Fruit fly (Drosophila melanogaster) whole organism, prepupa: Measurements from ENCODE around the gene CG15543.

Source experiments
- CG11902 ChIP-seq: fragments of 200-800 bp; sonication (Bioruptor generic); optimal IDR thresholded peaks from 3 replicates; lab custom pipeline; 2016; ENCODE audit warnings: missing biosample characterization, missing genetic modification characterization
- CG16779 ChIP-seq: fragments of 200-800 bp; sonication (Bioruptor generic); optimal IDR thresholded peaks from 3 replicates; lab custom pipeline; 2017; ENCODE audit warnings: missing biosample characterization, mild to moderate bottlenecking, missing genetic modification characterization
- CG34406 ChIP-seq: fragments of 200-800 bp; sonication (Bioruptor generic); optimal IDR thresholded peaks from 3 replicates; lab custom pipeline; 2016; ENCODE audit warnings: missing biosample characterization, missing genetic modification characterization
- CG6276 ChIP-seq: fragments of 200-800 bp; sonication (Bioruptor generic); optimal IDR thresholded peaks from 2 replicates; lab custom pipeline; 2017; ENCODE audit warnings: missing biosample characterization, mild to moderate bottlenecking, missing genetic modification characterization
- CG6854 ChIP-seq: fragments of 200-800 bp; sonication (Bioruptor generic); optimal IDR thresholded peaks from 2 replicates; lab custom pipeline; 2017; ENCODE audit warnings: missing biosample characterization, mild to moderate bottlenecking, missing genetic modification characterization
- Eip93F ChIP-seq: fragments of 200-800 bp; sonication (Bioruptor generic); optimal IDR thresholded peaks from 2 replicates; lab custom pipeline; 2016; ENCODE audit warnings: missing biosample characterization, mild to moderate bottlenecking, missing genetic modification characterization
- Gug ChIP-seq: fragments of 200-800 bp; sonication (Bioruptor generic); IDR thresholded peaks from 2 replicates; pipeline ENCODE4 v1.3.6; 2022; ENCODE audit warnings: missing biosample characterization, missing genetic modification characterization
- Smox ChIP-seq: fragments of 200-800 bp; sonication (Bioruptor generic); optimal IDR thresholded peaks from 3 replicates; lab custom pipeline; 2016; ENCODE audit warnings: missing biosample characterization, missing genetic modification characterization
- Sox15 ChIP-seq: fragments of 200-800 bp; sonication (Bioruptor generic); optimal IDR thresholded peaks from 3 replicates; lab custom pipeline; 2016; ENCODE audit warnings: missing biosample characterization, missing genetic modification characterization
- esn ChIP-seq: fragments of 200-800 bp; sonication (Bioruptor generic); optimal IDR thresholded peaks from 2 replicates; lab custom pipeline; 2016; ENCODE audit warnings: missing biosample characterization, mild to moderate bottlenecking, missing genetic modification characterization, moderate library complexity
- fd59A ChIP-seq: fragments of 200-800 bp; sonication (Bioruptor generic); optimal IDR thresholded peaks from 2 replicates; lab custom pipeline; 2017; ENCODE audit warnings: missing biosample characterization, mild to moderate bottlenecking, missing genetic modification characterization, missing genetic modification reagents
- lz ChIP-seq: fragments of 200-800 bp; sonication (Bioruptor generic); optimal IDR thresholded peaks from 3 replicates; lab custom pipeline; 2016; ENCODE audit warnings: missing biosample characterization, missing genetic modification characterization

- TF ChIP-seq CG34406 = no peak
- TF ChIP-seq Sox15 (GFP tag; lab: Kevin White, UChicago) = no peak
- TF ChIP-seq CG6854 = no peak
- no peak for TF ChIP-seq lz
- no peak for TF ChIP-seq CG11902 (GFP tag; lab: Kevin White, UChicago)
- TF ChIP-seq Eip93F (GFP tag; lab: Kevin White, UChicago) = no peak
- no peak for TF ChIP-seq fd59A (GFP tag; lab: Kevin White, UChicago)
- TF ChIP-seq esn (GFP tag; lab: Kevin White, UChicago) = no peak
- TF ChIP-seq Gug = no peak
- no peak for TF ChIP-seq CG16779 (tag; lab: Kevin White, UChicago)
- TF ChIP-seq CG6276 = no peak
- no peak for TF ChIP-seq Smox (GFP tag; lab: Kevin White, UChicago)
Measured at dm6 chr3R:30780451-30780850, 37.8 kb downstream of the CG15543 start.
